Worm (Caenorhabditis elegans): ENCODE data around the gene mrpl-51.
A peak's percentile ranks its signal among the peaks of the same experiment; 100 is the strongest.

Gene mrpl-51

DNA sequence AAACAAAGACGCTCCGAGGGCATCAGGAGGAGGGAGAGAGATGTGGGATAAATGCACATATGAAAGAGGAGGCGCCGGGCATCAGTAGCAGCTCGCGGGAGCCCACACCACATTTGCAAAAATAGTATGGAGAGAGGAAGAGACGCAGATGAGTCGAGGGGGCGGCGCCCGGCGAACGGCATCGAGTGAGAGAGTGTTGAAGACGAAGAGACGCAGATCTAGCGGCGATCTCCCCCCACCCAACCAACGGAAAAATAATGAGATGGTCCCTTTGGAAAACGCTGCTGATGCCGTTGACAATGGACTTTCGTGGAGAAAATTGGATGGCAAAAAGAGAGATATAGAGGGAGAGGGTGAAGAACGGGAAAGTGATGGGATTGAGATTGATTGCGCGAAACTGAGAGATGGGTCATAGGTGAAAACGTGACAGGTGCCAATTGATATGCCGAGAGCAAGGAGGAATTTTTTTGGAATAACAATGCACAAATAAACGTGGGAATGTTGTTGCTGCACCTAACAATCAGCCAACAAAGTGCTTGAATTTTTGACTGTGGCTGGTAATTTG lies 18.6 kb upstream of the mrpl-51 start (continued):
- TF ChIP-seq hmg-1.1 (GFP tag; IDR thresholded peaks at IDR 0.05) (0 out of 2 replicates have a peak, but pooled peaks have one; percentile 12), daf-16 (GFP tag; optimal IDR thresholded peaks at IDR 0.05) (peak in 1 of 2 experiments; percentile 81), daf-16 (tag; optimal IDR thresholded peaks at IDR 0.05) (no peak), dmd-9 (GFP tag; IDR thresholded peaks at IDR 0.05) (no peak), gei-8 (GFP tag; optimal IDR thresholded peaks at IDR 0.05) (no peak), nhr-25 (tag; optimal IDR thresholded peaks at IDR 0.05; ENCODE audit: borderline replicate concordance, insufficient read depth) (no peak), jun-1 (tag; optimal IDR thresholded peaks at IDR 0.05) (no peak), lsy-2 (tag; optimal IDR thresholded peaks at IDR 0.05) (no peak), Y48G9A.11 (GFP tag; IDR thresholded peaks at IDR 0.05) (no peak), tra-1 (GFP tag; IDR thresholded peaks at IDR 0.05) (peak; percentile 25; the same call in 1 of the 2 replicates), arid-1 (GFP tag; conservative IDR thresholded peaks at IDR 0.05) (no peak), mxl-2 (GFP tag; conservative IDR thresholded peaks at IDR 0.05) (no peak), nhr-28 (tag; optimal IDR thresholded peaks at IDR 0.05) (no peak), ztf-7 (tag; optimal IDR thresholded peaks at IDR 0.05) (no peak), ceh-20 (GFP tag; IDR thresholded peaks at IDR 0.05) (no peak), zip-11 (GFP tag; IDR thresholded peaks at IDR 0.05) (no peak), F37D6.2 (tag; optimal IDR thresholded peaks at IDR 0.05) (no peak), egl-27 (tag; optimal IDR thresholded peaks at IDR 0.05) (no peak), lim-7 (GFP tag; IDR thresholded peaks at IDR 0.05) (no peak), unc-130 (GFP tag; optimal IDR thresholded peaks at IDR 0.05) (no peak), nhr-76 (tag; optimal IDR thresholded peaks at IDR 0.05) (no peak)

DNA sequence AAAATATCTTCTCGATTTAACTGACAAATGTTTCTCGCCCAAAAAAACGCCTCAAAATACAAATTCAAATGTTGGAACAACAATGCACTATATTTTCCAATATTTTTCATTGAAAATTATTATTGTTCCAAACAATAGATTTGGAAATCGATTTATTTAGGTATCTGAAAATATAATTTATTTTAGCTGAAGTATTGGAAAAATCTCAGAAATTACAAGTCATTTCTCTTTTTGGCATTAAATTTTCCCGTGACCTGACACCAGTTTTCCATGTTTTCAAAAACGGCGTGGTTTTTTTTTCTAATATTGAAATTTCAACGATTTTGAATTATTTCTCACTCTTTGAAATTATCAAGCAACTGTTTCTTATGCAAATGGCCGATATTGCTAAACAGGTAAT lies 18.0 kb upstream of the mrpl-51 start, which contains the start of gene spe-17:
Gene spe-17 (plus strand): TSS at position 301 of the 400 bp plus-strand sequence.
- TF ChIP-seq dmd-6 (GFP tag; IDR thresholded peaks at IDR 0.05) = no peak
- TF ChIP-seq lin-38 (GFP tag; IDR thresholded peaks at IDR 0.05) = no peak

DNA sequence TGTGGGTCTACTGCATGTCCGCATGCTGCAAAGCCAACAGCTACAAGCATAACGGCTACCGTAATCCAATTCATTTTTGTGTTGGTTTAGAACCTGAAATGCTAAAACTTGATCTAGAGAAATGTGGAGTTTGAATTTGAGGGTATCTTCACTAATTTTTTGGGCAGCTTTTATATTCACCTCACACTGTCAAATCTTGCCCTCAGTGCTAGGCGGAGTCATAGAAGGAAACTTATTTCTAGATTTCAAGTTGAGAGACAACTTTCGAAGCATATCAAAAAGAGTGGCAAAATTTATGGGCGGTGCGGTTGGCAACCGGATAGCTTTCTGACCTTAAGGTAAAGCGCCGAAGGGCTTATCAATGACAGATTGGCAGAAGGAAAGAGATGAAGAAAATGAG lies 15.5 kb upstream of the mrpl-51 start, which contains the start of gene lips-6:
Gene lips-6 (minus strand): TSS at position 101 of the 400 bp plus-strand sequence.
- TF ChIP-seq lin-29 (GFP tag; IDR thresholded peaks at IDR 0.05) (no peak), mxl-3 (GFP tag; optimal IDR thresholded peaks at IDR 0.05) (no peak), dmd-8 (GFP tag; IDR thresholded peaks at IDR 0.05) (no peak), duxl-1 (tag; optimal IDR thresholded peaks at IDR 0.05; ENCODE audit: poor library complexity) (no peak), ceh-82 (tag; optimal IDR thresholded peaks at IDR 0.05) (no peak), mes-2 (tag; optimal IDR thresholded peaks at IDR 0.05; ENCODE audit: poor library complexity, severe bottlenecking) (no peak), lim-7 (GFP tag; IDR thresholded peaks at IDR 0.05) (no peak), D1046.2 (GFP tag; IDR thresholded peaks at IDR 0.05) (no peak)

DNA sequence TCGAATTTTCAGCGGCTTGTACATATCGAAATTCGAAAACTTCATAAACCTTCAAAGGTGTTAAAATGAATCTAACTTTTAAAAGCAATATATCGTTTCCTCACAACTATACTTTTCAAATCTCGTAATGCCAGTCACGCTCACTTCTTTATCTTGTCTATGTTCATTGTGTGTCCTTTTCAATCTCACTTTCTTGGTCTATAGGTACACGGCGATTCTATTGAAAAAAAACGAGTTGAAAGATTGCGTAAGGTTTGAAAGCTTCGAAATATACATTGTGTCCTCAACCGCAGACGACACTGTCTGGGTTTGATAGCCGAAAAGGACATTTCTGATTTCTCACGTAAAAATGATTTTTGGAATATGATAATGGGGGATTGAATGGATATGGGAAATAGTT lies 12.2 kb upstream of the mrpl-51 start:
- no peak for TF ChIP-seq madf-9 (GFP tag; conservative IDR thresholded peaks at IDR 0.05)
- TF ChIP-seq zip-2 (tag; optimal IDR thresholded peaks at IDR 0.05) = no peak
- no peak for TF ChIP-seq lin-39 (tag; optimal IDR thresholded peaks at IDR 0.05)
- no peak for TF ChIP-seq aly-2 (tag; optimal IDR thresholded peaks at IDR 0.05)
- TF ChIP-seq unc-62 (GFP tag; optimal IDR thresholded peaks at IDR 0.05 in 1 of 2) = peak in 1 of 2 experiments; percentile 84
- TF ChIP-seq unc-62 (tag; optimal IDR thresholded peaks at IDR 0.05) = no peak
- no peak for TF ChIP-seq lir-3 (tag; optimal IDR thresholded peaks at IDR 0.05)
- no peak for TF ChIP-seq nhr-77 (tag; optimal IDR thresholded peaks at IDR 0.05)
- TF ChIP-seq ceh-44 (GFP tag; IDR thresholded peaks at IDR 0.05) = no peak
- no peak for TF ChIP-seq nhr-11 (tag; optimal IDR thresholded peaks at IDR 0.05)

Measured in whole organism, L4 larva.